Worm (Caenorhabditis elegans): ENCODE measurements around the gene F56A8.4.
"Not testable (repeated sequence)": the region's sequence is repeated elsewhere in the genome, so short reads cannot be mapped to it uniquely, and the experiment has no call there.

Gene F56A8.4

DNA sequence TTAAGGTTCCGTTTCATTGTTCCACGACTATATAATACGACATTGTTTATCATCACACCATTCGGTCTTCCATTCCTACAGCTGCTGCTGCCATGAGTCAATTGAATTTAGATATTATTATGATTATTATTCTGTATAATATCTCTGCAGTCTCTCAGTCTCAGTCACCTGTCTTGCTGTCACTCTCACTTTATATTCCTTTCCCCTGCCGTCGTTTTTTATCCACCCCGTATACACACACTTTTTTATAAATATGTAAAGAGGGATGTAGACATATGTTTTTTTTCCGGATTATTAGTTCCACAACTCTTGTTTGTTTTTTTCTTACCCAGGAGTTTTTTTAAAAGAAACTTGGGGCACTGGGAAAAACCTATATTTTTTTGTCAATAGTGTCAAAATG is 9.1 kb downstream of the F56A8.4 start:
- TF ChIP-seq unc-62 (GFP tag; optimal IDR thresholded peaks at IDR 0.05): no peak

DNA sequence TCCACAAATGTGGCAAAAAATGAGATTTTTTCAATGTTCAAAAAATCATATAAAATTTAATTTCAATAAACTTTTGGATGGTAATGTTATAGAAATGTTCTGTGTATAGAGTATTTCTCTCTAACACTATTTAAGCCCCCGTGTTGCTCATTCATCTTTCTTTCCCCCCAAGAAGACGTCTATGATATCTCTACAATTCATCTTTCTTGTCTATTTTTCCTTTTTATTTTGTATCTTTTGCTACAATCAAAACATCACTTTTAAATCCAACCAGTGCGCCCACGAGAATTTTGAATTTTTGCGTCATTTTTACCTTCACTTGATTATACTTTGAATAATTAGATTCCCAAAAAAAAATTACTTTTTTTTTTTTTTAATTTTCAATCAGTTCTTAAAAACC is 9.7 kb downstream of the F56A8.4 start:
- TF ChIP-seq unc-62 (GFP tag; optimal IDR thresholded peaks at IDR 0.05): no peak

DNA sequence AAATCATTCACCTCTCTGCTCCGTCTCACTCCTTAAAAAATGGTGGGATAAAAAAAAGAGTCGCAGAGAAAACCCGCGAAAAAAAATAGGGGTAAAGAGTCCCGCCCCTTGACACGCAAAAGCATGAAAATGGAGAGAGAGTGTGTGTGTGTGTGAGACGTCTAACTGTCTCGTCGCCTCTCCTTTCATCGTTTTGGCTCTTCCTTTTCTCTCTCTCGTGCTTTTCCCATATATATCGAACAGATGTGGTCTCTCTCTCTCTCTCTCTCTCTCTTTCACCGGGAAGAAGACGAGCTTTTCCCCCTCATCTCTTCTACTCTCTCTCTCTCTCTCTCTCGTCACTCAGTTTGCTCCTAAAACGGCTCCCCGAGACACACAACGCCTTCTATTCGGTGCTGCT is 12.7 kb downstream of the F56A8.4 start:
- no peak for TF ChIP-seq unc-62 (GFP tag; optimal IDR thresholded peaks at IDR 0.05)

DNA sequence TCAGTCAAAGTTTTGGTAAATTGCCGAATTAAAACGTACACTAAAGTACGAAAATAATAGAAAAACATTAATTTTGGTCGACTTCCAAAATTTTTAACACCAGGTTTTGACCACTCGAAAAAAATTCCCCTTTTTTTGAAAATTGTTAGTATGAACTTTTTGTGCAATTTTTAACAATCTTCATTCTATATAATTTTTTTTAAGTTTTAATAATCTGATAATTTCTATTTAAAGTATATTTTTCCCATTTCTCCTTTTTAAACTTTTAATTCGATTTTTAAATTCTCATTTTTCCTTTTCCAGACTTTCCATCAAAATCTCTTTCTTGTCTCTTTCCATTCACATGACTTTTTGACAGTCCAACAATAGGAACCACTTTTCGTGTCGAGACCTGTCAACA is 13.9 kb downstream of the F56A8.4 start, which contains the start of gene unc-64:
Gene unc-64 (plus strand): TSS at position 301 of the 400 bp plus-strand sequence.
- TF ChIP-seq unc-62 (GFP tag; optimal IDR thresholded peaks at IDR 0.05): no peak

DNA sequence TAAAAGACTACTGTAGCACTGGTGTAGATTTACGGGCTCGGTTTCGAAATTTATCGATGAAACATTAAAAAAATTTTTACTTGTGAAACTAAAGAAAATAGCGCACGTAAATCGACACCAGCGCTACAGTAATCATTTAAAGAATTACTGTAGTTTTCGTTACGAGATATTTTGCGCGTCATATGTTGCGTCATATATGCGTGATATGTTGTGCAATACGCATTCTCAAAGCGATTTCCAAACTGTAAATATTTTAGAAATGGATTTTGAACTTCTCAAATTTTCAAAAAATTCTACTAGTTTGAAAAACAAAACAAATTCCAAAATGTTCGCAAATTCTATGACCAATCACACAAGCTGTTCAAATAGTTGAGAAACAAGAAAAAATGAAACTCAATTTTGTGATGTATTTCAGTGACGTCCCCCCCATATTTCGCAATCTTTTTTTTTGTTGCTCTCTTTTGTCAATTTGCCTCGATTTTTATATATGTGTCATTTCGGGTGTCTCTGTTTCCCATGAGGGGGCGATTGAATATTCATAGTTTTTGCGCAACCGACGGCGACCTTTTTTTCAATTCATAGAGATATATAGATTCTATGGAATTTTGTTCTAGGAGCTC is 14.9 kb downstream of the F56A8.4 start:
- TF ChIP-seq unc-62 (GFP tag; optimal IDR thresholded peaks at IDR 0.05): no peak

DNA sequence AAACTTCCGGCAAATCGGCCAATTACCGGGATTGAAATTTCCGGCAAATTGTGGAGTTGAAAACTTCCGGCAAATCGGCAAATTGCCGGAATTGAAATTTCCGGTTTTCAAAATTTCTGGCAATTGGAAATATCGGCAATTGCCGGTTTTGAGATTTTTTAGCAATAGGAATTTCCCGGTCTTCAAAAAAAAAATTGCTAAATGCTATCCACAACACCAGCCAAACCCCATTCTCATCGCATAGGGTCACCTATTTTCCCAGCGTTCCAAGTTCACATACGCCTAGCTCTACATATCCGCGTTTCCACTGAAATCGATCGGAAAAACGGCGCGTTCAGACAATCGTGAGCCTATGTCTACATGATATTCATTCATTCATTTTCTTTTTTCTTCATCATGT is 22.3 kb downstream of the F56A8.4 start, which contains the start of gene F56A8.8:
Gene F56A8.8 (plus strand): TSS at position 301 of the 400 bp plus-strand sequence.
- TF ChIP-seq unc-62 (GFP tag; optimal IDR thresholded peaks at IDR 0.05): no peak

DNA sequence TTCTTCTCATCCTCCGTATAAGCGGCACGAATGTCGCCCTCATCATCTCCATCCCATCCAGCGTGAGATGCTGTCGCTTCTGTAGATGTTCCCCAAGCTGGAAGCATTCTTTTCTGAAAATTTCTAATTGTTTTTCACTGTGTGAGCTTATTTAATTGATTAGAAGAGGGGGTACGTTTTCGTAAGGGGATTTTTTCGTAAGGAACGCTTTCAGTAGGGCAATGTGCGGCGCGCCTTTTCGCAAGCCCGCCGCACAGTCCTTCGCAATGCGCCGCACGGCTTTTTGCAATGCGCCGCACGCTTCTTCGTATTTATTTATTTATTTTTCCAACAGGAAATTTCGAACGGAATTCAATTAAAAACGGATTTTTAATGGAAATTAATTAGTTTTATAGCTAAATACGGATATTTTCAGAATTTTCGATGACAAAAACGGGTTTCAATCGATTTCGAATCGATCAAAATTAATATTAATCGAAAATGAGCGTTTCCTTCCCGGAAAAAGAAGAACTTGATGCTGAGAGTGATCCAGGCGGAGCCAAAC is 30.0 kb downstream of the F56A8.4 start, which contains the start of gene set-25:
Gene set-25 (minus strand): TSS at position 120 of the 544 bp plus-strand sequence.
- TF ChIP-seq unc-62 (GFP tag; optimal IDR thresholded peaks at IDR 0.05): not testable (repeated sequence)

DNA sequence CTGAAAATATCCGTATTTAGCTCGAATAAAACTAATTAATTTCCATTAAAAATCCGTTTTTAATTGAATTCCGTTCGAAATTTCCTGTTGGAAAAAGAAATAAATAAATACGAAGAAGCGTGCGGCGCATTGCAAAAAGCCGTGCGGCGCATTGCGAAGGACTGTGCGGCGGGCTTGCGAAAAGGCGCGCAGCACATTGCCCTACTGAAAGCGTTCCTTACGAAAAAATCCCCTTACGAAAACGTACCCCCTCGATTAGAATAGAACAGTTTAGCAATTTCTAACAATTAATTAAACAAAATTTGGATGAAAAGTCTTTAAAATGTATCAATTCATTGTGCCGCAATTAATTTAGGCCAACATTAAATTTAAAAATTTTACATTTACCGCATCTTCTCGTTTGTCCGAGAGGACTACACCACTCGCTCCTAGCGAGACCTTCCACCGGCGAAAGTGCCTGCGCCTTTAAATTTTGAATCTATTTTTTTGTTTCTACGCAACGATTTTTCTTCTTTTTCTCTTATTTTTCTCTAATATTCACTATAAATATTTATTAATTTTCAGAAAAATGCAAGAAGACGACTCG is 33.3 kb downstream of the F56A8.4 start, which contains the start of gene npp-18:
Gene npp-18 (plus strand): TSS at position 565 of the 586 bp plus-strand sequence.
- not testable (repeated sequence) for TF ChIP-seq unc-62 (GFP tag; optimal IDR thresholded peaks at IDR 0.05)

DNA sequence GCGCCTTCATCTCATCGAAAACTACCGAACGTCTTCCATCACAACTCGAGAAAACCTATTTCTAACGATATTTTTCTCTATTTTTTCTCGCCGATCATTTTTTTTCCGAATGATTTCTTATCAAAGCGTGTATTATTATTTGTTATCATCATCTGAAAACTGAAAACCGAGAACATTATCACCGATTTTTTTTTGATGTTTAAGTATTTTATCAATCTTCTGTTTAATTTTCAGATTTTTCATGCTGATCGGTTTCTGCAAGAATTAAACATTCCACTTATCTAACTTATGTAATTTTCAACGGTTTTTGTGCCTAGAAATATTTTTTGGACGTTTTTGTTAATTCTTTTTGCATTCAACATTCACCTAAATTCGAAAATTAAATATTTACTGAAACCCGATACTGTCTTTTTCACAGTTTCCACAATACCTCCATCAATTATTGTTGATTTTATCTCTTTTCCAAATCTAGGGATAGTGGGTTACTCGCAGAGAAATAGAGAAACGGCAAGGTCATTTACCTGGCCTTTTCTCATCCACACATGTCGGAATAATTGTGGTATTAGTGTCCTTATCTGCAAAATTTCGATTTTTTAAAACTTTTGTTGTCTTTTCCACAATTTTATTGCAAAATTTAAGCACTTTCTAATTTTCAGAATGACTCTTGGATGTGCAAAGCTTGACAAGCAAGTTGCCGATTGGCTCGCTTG is 35.8 kb downstream of the F56A8.4 start, which contains the start of gene pgm-2:
Gene pgm-2 (plus strand): TSS at position 657 of the 710 bp plus-strand sequence.
- TF ChIP-seq unc-62 (GFP tag; optimal IDR thresholded peaks at IDR 0.05): no peak

DNA sequence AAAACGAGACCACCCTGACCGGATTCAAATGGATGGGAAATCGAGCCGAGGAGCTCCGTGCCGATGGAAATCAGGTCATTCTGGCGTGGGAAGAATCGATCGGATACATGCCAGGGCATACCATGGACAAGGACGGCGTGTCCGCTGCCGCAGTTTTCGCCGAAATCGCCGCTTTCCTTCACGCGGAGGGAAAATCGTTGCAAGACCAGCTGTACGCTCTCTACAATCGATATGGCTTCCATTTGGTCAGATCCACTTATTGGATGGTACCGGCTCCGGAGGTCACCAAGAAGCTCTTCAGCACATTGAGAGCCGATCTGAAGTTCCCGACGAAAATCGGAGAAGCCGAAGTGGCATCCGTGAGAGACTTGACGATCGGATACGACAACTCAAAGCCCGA is 38.9 kb downstream of the F56A8.4 start:
- no peak for TF ChIP-seq unc-62 (GFP tag; optimal IDR thresholded peaks at IDR 0.05)

DNA sequence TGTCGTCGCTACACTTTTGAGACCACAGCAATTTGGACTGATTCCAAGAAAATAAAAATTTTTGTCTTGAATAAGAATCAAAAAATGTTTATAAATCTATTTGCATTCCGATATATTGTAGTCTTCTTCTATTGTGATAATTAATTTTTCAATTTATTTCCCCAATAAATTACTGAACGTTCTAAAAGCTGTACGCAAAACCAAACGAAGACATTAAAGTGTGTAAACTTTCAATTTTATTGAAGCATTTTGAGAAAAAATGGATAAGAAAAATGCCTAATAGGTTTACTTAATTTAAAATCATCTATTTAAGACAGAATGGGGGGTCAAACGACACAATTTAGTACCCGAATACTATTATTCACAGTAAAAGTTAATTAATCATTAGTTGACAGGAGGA is 39.5 kb downstream of the F56A8.4 start:
- no peak for TF ChIP-seq unc-62 (GFP tag; optimal IDR thresholded peaks at IDR 0.05)

DNA sequence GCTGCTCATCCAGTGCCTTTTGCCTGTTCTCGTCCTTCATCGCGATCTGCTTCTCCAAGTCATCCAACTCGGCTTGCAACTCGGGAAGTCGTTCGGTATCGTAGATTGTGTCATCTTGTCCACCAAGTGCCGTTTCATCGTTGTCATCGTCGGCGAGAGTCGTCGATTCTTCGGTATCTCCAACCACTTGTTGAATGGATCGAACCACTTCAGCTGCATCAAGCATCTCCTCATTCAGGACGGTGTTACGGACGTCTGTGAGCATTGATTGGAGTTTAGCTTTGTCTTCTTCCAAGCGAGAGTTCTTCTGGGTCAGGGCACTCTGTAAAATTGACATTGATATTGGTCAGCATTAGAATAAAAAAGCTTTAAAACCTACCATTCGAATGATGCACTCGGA is 42.5 kb downstream of the F56A8.4 start:
- TF ChIP-seq unc-62 (GFP tag; optimal IDR thresholded peaks at IDR 0.05): no peak

DNA sequence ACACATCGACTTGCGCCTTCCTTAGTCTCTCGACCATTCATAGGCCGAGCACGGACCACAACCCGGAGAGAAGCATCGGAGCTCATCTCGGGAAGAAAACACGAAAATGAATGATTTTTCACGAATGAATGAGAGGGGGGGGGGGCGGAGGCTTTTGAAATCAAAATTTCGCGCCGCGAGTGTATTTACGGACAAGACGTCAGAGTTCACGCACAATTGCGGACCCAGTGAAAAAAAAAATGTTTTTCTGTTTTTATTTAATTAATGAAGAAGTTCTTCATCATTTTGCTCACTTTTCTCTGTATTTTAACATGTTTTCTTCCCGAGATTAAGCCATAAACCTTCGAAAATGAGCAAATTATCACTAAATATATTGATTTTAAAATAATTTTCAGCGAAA is 44.0 kb downstream of the F56A8.4 start, which contains the start of the genes klp-19 and slc-36.1:
Gene klp-19 (minus strand): TSS at position 153 of the 400 bp plus-strand sequence.
Gene slc-36.1 (plus strand): TSS at position 396 of the 400 bp plus-strand sequence.
- no peak for TF ChIP-seq unc-62 (GFP tag; optimal IDR thresholded peaks at IDR 0.05)

DNA sequence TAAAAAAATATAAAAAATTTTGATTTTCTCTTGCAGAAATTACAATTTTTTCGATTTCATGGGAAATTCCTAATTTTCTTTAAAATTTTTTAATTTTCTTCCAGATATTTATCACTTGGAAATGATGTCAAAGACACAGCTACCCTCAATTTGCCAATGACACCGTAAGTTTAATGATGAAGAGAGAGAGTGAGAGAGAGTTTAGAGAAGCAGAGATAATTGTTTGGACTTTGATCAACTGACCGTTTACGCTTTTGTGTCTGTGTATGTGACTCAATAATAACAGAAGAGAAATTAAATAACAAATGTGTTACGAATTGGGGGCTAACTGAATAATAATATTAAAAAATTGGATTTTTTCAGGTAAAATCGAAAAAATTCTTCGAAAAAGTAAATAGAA is 47.5 kb downstream of the F56A8.4 start:
- no peak for TF ChIP-seq unc-62 (GFP tag; optimal IDR thresholded peaks at IDR 0.05)

DNA sequence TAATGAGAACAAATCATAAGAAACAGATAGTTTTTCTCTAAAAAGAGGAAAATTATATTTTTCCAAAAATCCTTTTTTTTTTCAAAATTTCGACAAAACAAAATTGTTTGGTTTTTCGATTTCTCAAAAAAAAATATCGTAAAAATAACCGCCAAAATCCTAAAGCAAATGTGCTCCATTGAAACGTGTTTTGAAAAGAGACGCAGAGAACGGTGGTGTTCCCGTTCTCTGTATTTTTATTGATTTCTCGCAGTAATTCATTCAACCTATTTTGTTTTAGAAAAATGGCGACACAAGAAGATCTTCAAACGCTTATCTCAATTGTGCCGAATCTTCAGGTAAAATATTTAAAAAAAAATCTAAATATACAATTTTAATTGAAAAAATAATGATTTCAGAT is 50.7 kb downstream of the F56A8.4 start, which contains the start of gene Y43F4B.10:
Gene Y43F4B.10 (plus strand): TSS at position 281 of the 400 bp plus-strand sequence.
- TF ChIP-seq unc-62 (GFP tag; optimal IDR thresholded peaks at IDR 0.05): no peak

DNA sequence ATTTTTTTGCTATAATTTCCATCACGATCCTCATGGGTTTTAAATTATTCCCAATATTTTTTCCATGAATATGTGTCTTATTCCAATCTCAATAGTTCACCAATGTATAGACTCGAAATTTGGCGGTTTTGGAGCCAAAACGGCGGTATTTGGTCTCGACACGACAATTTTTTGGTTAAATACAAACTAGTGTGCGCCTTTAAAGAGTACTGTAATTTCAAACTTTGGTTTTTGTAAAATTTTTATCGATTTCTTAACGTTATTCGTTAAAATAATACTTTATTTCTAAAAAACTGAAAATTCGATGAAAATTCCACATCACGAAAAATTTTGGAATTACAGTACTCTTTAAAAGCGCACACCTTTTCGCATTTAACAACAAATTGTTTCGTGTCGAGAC is 51.5 kb downstream of the F56A8.4 start:
- TF ChIP-seq unc-62 (GFP tag; optimal IDR thresholded peaks at IDR 0.05): no peak

All from whole organism, dauer.